Worm (Caenorhabditis elegans): Measurements from ENCODE around the gene nhr-270.
"Not testable (repeated sequence)": the region's sequence is repeated elsewhere in the genome, so short reads cannot be mapped to it uniquely, and the experiment has no call there.

Gene nhr-270

DNA sequence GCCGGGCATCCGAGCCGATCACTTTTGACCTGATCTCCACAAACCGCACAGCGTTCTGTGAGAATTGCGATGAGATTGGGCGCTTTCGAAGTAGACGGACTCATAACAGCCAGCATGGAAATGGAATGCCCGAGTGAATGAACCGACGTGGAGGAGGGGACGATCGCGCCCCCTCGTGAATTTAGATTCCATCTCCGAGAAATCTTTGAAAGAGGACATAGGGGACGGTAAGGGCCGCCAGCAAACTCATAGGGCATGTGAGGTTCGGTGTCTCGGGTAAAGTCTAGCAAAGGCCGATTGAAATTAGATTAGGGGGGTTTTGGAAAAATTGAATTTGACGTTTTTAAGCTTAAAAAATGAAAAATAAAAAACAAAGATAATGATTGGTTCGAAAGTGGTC is at the start of gene nhr-270:
Gene nhr-270, minus strand, starts transcription at position 257 of the 400 bp plus-strand sequence.
- TF ChIP-seq aly-1 (tag; optimal IDR thresholded peaks at IDR 0.05) (no peak), hnd-1 (tag; optimal IDR thresholded peaks at IDR 0.05) (no peak), ama-1 (optimal IDR thresholded peaks at IDR 0.05) (no peak)

DNA sequence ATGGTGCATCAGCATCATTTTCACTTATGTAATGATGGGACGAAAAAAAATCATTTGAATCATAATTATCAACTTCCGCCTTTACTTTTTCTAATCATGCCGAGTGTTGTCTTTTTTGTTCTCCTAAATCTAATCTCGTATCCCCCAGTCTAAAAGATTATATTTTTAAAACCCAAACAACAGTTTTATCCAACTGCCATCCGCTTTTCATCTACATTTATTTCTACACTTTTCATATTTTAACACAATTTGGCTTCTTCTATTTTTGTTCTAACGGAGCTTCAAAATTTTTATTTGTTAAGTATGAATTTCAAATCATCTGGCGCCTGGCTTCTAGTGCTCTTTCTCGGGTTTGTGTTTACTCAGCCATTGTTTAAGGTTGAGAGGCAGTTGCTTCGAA is 47.6 kb upstream of the nhr-270 start, which contains the start of gene K09C6.3:
Gene K09C6.3, plus strand, starts transcription at position 301 of the 400 bp plus-strand sequence.
- TF ChIP-seq hmg-4 (GFP tag; optimal IDR thresholded peaks at IDR 0.05) (no peak), tbx-37 (GFP tag; conservative IDR thresholded peaks at IDR 0.05) (no peak), ceh-13 (GFP tag; optimal IDR thresholded peaks at IDR 0.05) (no peak), ceh-36 (tag; optimal IDR thresholded peaks at IDR 0.05) (no peak), ets-7 (tag; optimal IDR thresholded peaks at IDR 0.05) (no peak), hnd-1 (tag; optimal IDR thresholded peaks at IDR 0.05) (no peak), B0310.2 (tag; optimal IDR thresholded peaks at IDR 0.05) (no peak), aly-1 (tag; optimal IDR thresholded peaks at IDR 0.05) (no peak), tbx-11 (GFP tag; IDR thresholded peaks at IDR 0.05) (no peak), F13C5.2 (tag; optimal IDR thresholded peaks at IDR 0.05) (no peak), tra-4 (tag; optimal IDR thresholded peaks at IDR 0.05) (no peak), hmbx-1 (tag; optimal IDR thresholded peaks at IDR 0.05) (no peak), pes-1 (GFP tag; IDR thresholded peaks at IDR 0.05) (no peak), sea-1 (GFP tag; conservative IDR thresholded peaks at IDR 0.05) (no peak), ama-1 (optimal IDR thresholded peaks at IDR 0.05) (no peak), flt-1 (GFP tag; IDR thresholded peaks at IDR 0.05) (no peak), scrt-1 (GFP tag; IDR thresholded peaks at IDR 0.05) (no peak)

DNA sequence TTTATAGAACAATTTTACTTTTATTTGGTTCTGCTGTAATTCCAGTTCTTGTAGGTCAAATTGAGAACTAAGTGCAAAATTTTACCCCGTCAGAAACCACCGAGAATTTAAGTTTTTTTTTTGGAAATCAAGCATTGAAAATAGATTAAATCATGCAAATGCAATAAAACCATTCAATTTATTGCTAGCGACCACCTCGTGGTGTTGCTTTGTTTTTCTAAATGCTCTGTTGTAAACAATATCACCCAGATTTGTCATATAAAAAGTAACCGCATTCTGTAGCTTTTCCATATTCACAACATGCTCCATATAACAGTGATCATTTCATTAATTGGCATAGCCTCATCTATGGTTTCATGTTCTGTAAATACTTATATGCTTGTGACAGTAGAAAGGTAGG is 45.0 kb upstream of the nhr-270 start, which contains the start of gene srbc-12:
Gene srbc-12, plus strand, starts transcription at position 301 of the 400 bp plus-strand sequence.
- TF ChIP-seq hnd-1 (tag; optimal IDR thresholded peaks at IDR 0.05), result no peak
- TF ChIP-seq tbx-11 (GFP tag; IDR thresholded peaks at IDR 0.05), result no peak
- TF ChIP-seq ama-1 (optimal IDR thresholded peaks at IDR 0.05), result no peak
- TF ChIP-seq F13C5.2 (tag; optimal IDR thresholded peaks at IDR 0.05), result no peak
- TF ChIP-seq ceh-13 (GFP tag; optimal IDR thresholded peaks at IDR 0.05), result no peak
- TF ChIP-seq flt-1 (GFP tag; IDR thresholded peaks at IDR 0.05), result no peak
- TF ChIP-seq hmg-4 (GFP tag; optimal IDR thresholded peaks at IDR 0.05), result no peak
- TF ChIP-seq B0310.2 (tag; optimal IDR thresholded peaks at IDR 0.05), result no peak
- TF ChIP-seq tra-4 (tag; optimal IDR thresholded peaks at IDR 0.05), result no peak
- no peak for TF ChIP-seq ets-7 (tag; optimal IDR thresholded peaks at IDR 0.05)
- no peak for TF ChIP-seq scrt-1 (GFP tag; IDR thresholded peaks at IDR 0.05)
- no peak for TF ChIP-seq ceh-36 (tag; optimal IDR thresholded peaks at IDR 0.05)
- TF ChIP-seq sea-1 (GFP tag; conservative IDR thresholded peaks at IDR 0.05), result no peak
- TF ChIP-seq hmbx-1 (tag; optimal IDR thresholded peaks at IDR 0.05), result no peak
- no peak for TF ChIP-seq aly-1 (tag; optimal IDR thresholded peaks at IDR 0.05)
- no peak for TF ChIP-seq pes-1 (GFP tag; IDR thresholded peaks at IDR 0.05)
- TF ChIP-seq tbx-37 (GFP tag; conservative IDR thresholded peaks at IDR 0.05), result no peak

DNA sequence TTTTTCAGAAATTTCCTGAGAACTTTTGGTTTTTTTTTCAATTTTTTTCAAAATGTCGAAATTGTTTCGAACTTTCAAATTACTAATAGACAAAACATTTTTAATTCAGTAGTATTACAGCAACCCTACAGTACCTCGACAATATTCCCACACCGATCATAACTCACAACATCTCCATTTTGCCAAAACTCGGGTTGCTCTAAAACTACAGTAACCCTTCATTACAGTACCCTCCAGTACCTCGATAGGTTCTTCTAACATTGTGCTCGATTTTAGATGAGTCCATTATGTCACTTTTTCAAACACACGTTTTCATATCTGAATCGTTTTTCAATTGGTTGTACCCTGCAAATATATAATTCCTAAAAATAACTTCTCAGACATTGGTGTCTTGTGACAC is 44.5 kb upstream of the nhr-270 start:
- TF ChIP-seq B0310.2 (tag; optimal IDR thresholded peaks at IDR 0.05) (no peak), sea-1 (GFP tag; conservative IDR thresholded peaks at IDR 0.05) (no peak), hmg-4 (GFP tag; optimal IDR thresholded peaks at IDR 0.05) (no peak), aly-1 (tag; optimal IDR thresholded peaks at IDR 0.05) (no peak), pes-1 (GFP tag; IDR thresholded peaks at IDR 0.05) (no peak), hnd-1 (tag; optimal IDR thresholded peaks at IDR 0.05) (no peak), tbx-37 (GFP tag; conservative IDR thresholded peaks at IDR 0.05) (no peak), ceh-36 (tag; optimal IDR thresholded peaks at IDR 0.05) (no peak), ets-7 (tag; optimal IDR thresholded peaks at IDR 0.05) (no peak), tbx-11 (GFP tag; IDR thresholded peaks at IDR 0.05) (no peak), flt-1 (GFP tag; IDR thresholded peaks at IDR 0.05) (no peak)

DNA sequence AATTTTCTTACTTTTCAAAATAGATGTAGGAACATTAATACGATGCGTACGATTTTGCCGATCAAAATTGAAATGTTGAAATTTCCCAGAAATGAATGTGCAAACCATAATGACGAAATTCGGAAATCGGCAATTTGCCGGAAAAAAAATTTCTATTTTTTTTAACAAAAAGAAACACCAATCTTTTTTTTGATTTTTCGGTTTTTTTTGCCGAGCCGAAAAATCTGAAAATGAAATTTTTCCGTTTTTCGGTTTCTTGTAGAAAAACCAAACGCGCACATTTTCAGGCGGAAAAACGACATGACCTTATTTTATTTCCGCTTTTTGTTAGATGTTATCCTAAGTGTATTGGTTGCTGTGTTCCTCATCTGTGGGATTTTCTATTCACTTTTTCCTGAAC is 43.0 kb upstream of the nhr-270 start, which contains the start of gene srbc-13:
Gene srbc-13, plus strand, starts transcription at position 301 of the 400 bp plus-strand sequence.
- TF ChIP-seq B0310.2 (tag; optimal IDR thresholded peaks at IDR 0.05) (no peak), hmg-4 (GFP tag; optimal IDR thresholded peaks at IDR 0.05) (no peak), scrt-1 (GFP tag; IDR thresholded peaks at IDR 0.05) (no peak), sea-1 (GFP tag; conservative IDR thresholded peaks at IDR 0.05) (no peak), aly-1 (tag; optimal IDR thresholded peaks at IDR 0.05) (no peak), ceh-36 (tag; optimal IDR thresholded peaks at IDR 0.05) (no peak), ceh-13 (GFP tag; optimal IDR thresholded peaks at IDR 0.05) (no peak), tra-4 (tag; optimal IDR thresholded peaks at IDR 0.05) (no peak), ama-1 (optimal IDR thresholded peaks at IDR 0.05) (no peak), tbx-37 (GFP tag; conservative IDR thresholded peaks at IDR 0.05) (no peak), tbx-11 (GFP tag; IDR thresholded peaks at IDR 0.05) (no peak), hnd-1 (tag; optimal IDR thresholded peaks at IDR 0.05) (no peak), ets-7 (tag; optimal IDR thresholded peaks at IDR 0.05) (no peak), F13C5.2 (tag; optimal IDR thresholded peaks at IDR 0.05) (no peak), hmbx-1 (tag; optimal IDR thresholded peaks at IDR 0.05) (no peak), flt-1 (GFP tag; IDR thresholded peaks at IDR 0.05) (no peak)

DNA sequence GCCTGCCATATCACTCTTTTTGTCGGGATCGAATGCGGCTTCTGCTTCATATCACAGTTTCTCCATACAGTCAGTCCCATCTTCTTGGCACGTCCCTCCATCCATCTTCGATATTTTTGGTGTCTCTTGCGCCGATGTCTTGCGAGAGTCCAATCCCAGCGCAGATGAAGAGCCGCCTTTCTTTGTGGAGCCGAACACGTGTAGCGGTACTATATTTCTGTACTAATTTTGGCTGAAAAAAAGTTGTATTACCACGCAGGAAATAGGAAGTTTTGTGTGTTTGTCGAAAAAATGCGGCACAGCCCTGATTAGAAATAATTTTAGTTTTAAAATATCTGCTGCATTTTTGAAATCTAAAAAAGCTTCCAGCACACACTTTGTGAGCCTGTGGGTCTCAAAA is 38.6 kb upstream of the nhr-270 start, which contains the start of gene K09C6.8:
Gene K09C6.8, minus strand, starts transcription at position 101 of the 400 bp plus-strand sequence.
- TF ChIP-seq pes-1 (GFP tag; IDR thresholded peaks at IDR 0.05); hnd-1 (tag; optimal IDR thresholded peaks at IDR 0.05); hmbx-1 (tag; optimal IDR thresholded peaks at IDR 0.05): not testable (repeated sequence)

DNA sequence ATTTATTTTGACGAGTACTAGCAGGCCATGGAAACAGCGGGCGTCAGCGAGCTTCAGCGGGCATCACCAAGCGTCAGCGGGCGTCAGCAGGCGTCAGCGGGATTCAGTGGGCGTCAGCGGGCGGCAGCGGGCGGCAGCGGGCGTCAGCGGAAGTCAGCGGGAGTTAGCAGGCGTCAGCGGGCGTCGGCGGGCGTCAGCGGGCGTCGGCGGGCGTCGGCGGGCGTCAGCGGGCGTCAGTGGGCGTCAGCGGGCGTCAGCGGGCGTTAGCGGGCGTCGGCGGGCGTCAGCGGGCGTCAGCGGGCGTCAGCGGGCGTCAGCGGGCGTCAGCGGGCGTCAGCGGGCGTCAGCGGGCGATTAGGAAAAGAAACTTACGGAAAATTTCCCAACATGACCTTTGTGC is 38.1 kb upstream of the nhr-270 start:
- TF ChIP-seq ama-1 (optimal IDR thresholded peaks at IDR 0.05) (no peak), pes-1 (GFP tag; IDR thresholded peaks at IDR 0.05) (peak; percentile 47; the same call in 1 of the 2 replicates)

DNA sequence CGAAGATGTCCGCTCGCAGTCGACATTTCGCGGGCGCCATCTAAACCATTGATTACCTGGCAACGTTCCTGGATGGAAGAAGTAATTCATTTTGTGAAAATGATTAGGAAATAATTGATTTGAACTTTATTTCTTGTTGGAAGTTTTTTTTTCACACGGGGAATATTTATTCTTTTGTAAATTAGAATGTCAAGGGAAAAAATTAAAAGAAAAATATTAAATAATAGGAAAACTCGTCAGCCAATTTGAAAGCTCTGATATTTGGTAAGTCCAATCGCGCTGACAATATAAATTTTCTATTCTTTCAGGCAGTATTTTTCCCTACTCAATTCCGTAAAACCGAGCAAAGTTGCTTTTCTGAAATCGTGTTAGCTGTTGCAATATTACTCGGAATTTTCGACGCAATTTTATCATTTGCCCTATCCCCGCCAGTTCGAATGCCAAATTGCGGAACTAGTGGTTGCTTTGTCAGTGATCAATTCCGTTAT is 34.5 kb upstream of the nhr-270 start, which contains the start of the genes K09C6.7 and K09C6.10:
Gene K09C6.7, minus strand, starts transcription at position 101 of the 488 bp plus-strand sequence.
Gene K09C6.10, plus strand, starts transcription at position 438 of the 488 bp plus-strand sequence.
- not testable (repeated sequence) for TF ChIP-seq aly-1 (tag; optimal IDR thresholded peaks at IDR 0.05); ceh-36 (tag; optimal IDR thresholded peaks at IDR 0.05); flt-1 (GFP tag; IDR thresholded peaks at IDR 0.05)
